Fruit fly (Drosophila melanogaster) whole organism, adult: ENCODE data around the gene otu.

Experiments
- CG11617 ChIP-seq: fragments of 200-800 bp; sonication (Bioruptor generic); optimal IDR thresholded peaks from 2 replicates; lab custom pipeline; 2017; ENCODE audit warnings: mild to moderate bottlenecking, missing biosample characterization, missing genetic modification reagents, missing genetic modification characterization
- CG12768 ChIP-seq: fragments of 200-800 bp; sonication (Bioruptor generic); optimal IDR thresholded peaks from 2 replicates; lab custom pipeline; 2017; ENCODE audit warnings: missing biosample characterization, missing genetic modification characterization, mild to moderate bottlenecking, moderate library complexity, missing genetic modification reagents
- CG7045 ChIP-seq: fragments of 200-800 bp; sonication (Bioruptor generic); optimal IDR thresholded peaks from 2 replicates; lab custom pipeline; 2017; ENCODE audit warnings: missing biosample characterization, mild to moderate bottlenecking, missing genetic modification characterization
- Clk ChIP-seq: fragments of 200-800 bp; sonication (Bioruptor generic); optimal IDR thresholded peaks from 2 replicates; lab custom pipeline; 2017; ENCODE audit warnings: missing biosample characterization, missing genetic modification characterization
- Hr96 ChIP-seq: fragments of 200-800 bp; sonication (Bioruptor generic); optimal IDR thresholded peaks from 2 replicates; lab custom pipeline; 2016; ENCODE audit warnings: missing biosample characterization, missing genetic modification characterization
- Mnt ChIP-seq: fragments of 200-800 bp; sonication (Bioruptor generic); optimal IDR thresholded peaks from 2 replicates; lab custom pipeline; 2016; ENCODE audit warnings: missing biosample characterization, mild to moderate bottlenecking, missing genetic modification characterization
- cic ChIP-seq: fragments of 200-800 bp; sonication (Bioruptor generic); optimal IDR thresholded peaks from 2 replicates; lab custom pipeline; 2017; ENCODE audit warnings: missing biosample characterization, mild to moderate bottlenecking, missing genetic modification characterization, moderate library complexity
- kay ChIP-seq: fragments of 200-800 bp; sonication (Bioruptor generic); peaks from one replicate; lab custom pipeline; 2016; ENCODE audit warnings: missing biosample characterization, missing genetic modification characterization, borderline replicate concordance
- pad ChIP-seq: fragments of 200-800 bp; sonication (Bioruptor generic); optimal IDR thresholded peaks from 3 replicates; lab custom pipeline; 2017; ENCODE audit warnings: missing biosample characterization, missing genetic modification characterization, mild to moderate bottlenecking, moderate library complexity, missing genetic modification reagents
- tj ChIP-seq: fragments of 200-800 bp; sonication (Bioruptor generic); optimal IDR thresholded peaks from 3 replicates; lab custom pipeline; 2017; ENCODE audit warnings: missing biosample characterization, mild to moderate bottlenecking, missing genetic modification characterization, moderate library complexity
- toe ChIP-seq: fragments of 200-800 bp; sonication (Bioruptor generic); optimal IDR thresholded peaks from 2 replicates; lab custom pipeline; 2016; ENCODE audit warnings: missing biosample characterization, missing genetic modification characterization

- TF ChIP-seq tj (GFP tag; lab: Kevin White, UChicago) = no peak
- no peak for TF ChIP-seq toe (GFP tag; lab: Kevin White, UChicago)
- TF ChIP-seq pad (GFP tag; lab: Kevin White, UChicago) = no peak
- no peak for TF ChIP-seq kay
- no peak for TF ChIP-seq Mnt (GFP tag; lab: Kevin White, UChicago)
- TF ChIP-seq Clk = no peak
- TF ChIP-seq CG12768 (GFP tag; lab: Kevin White, UChicago) = no peak
- TF ChIP-seq CG11617 (GFP tag; lab: Kevin White, UChicago) = no peak
- no peak for TF ChIP-seq cic (GFP tag; lab: Kevin White, UChicago)
- no peak for TF ChIP-seq CG7045
- TF ChIP-seq Hr96 (GFP tag; lab: Kevin White, UChicago) = no peak
Measured at dm6 chrX:8538993-8539392, 49.7 kb upstream of the otu start.
